Worm (Caenorhabditis elegans): ENCODE data around the gene T05C12.9.

DNA sequence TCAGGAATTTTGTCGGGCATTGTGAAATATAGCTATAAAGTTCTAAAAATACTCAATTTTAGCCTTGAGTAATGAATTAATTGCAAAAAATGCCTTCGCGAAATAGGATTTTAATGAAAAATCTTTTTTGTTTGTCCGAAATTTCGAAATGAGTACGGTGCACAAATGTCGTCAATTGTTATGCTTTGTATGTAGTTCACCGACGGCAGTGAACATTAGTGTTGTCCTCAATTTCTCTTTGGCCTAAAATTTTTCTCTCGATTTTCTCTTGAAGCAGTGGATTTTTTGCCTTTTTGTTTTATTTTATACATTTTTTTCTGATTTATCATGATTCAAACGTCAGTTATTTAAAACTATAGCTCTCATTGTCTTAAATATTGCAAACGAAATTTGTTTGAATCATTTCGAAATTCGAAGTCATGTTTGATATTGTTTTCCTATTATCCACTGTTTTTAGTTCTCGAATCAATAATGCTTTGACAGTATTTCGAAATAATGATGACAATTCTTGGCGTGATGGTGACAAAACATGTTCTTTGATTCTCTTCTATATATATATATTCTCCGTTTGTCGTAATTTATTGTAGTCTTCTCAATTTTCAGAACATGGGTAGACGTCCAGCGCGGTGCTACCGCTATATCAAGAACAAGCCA is 49.6 kb downstream of the T05C12.9 start, which contains the start of the genes ints-11 and rpl-10:
- TF ChIP-seq hnd-1 (tag; optimal IDR thresholded peaks at IDR 0.05) (no peak), ama-1 (optimal IDR thresholded peaks at IDR 0.05) (no peak), ceh-13 (GFP tag; optimal IDR thresholded peaks at IDR 0.05) (no peak), flt-1 (GFP tag; IDR thresholded peaks at IDR 0.05) (no peak), B0310.2 (tag; optimal IDR thresholded peaks at IDR 0.05) (no peak), tbx-11 (GFP tag; IDR thresholded peaks at IDR 0.05) (no peak), ceh-36 (tag; optimal IDR thresholded peaks at IDR 0.05) (no peak), hmbx-1 (tag; optimal IDR thresholded peaks at IDR 0.05) (no peak), scrt-1 (GFP tag; IDR thresholded peaks at IDR 0.05) (no peak), ets-7 (tag; optimal IDR thresholded peaks at IDR 0.05) (no peak), tbx-37 (GFP tag; conservative IDR thresholded peaks at IDR 0.05) (no peak), pes-1 (GFP tag; IDR thresholded peaks at IDR 0.05) (no peak), aly-1 (tag; optimal IDR thresholded peaks at IDR 0.05) (no peak), tra-4 (tag; optimal IDR thresholded peaks at IDR 0.05) (no peak)

Data from whole organism, early embryonic.